Fruit fly (Drosophila melanogaster) ovary, adult (tissue): ENCODE data around the gene CG7781.
A peak's percentile ranks its signal among the peaks of the same experiment; 100 is the strongest.

ENCODE experiments used
- CG17801 ChIP-seq: fragments of 200-800 bp; optimal IDR thresholded peaks from 2 replicates; lab custom pipeline; 2019; ENCODE audit warnings: missing biosample characterization, mild to moderate bottlenecking, missing genetic modification characterization, moderate library complexity; ENCODE audit not compliant: partially characterized antibody

Gene CG7781

DNA sequence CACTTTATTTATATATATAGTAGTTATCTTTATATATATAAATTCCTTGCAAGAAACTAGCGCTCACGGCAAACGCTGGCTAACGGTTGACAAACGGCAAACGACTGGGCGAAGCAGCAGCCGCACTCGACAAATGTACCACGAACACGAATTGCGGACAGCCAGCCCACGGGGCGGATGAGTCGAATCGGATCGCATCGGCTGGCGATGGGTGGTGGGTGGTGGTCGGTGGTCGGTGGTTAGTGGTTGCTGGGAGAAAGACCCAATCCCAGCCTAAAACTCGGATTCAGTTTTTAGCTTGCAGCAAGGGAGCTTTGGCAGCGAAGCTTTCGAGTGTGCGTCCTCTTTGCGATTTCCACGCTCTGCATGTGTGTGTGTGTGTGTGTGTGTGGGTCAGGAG, at the start of gene CG7781:
CG7781 (minus strand) TSS at position 260 of the 400 bp plus-strand sequence.
- TF ChIP-seq CG17801 (GFP tag; lab: Kevin White, UChicago), result no peak

dm6 chr2L:8374235-8374634, 49.0 kb upstream of the CG7781 start, which contains the start of gene Wdr82:
Wdr82 (plus strand) TSS chr2L:8374461.
- peak; percentile 12 for TF ChIP-seq CG17801 (GFP tag; lab: Kevin White, UChicago)

DNA sequence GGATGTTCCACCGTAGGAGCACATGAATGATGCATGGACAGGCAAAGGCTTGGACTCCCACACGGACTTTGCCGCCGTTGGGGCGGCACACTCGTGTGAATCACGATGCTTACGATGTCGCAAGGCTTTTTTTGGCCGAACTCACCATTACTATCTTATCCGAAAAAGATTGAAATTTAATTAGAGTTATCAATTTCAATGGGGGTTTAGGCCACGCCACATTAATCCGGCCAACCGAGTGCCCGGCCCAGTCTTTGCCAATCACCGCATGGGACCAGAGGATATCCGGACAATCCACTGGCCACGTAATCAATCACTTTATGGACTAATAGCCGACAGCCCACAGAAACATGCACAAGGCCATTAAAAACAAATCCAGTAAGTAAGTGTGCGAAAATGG, 47.0 kb upstream of the CG7781 start:
- TF ChIP-seq CG17801 (GFP tag; lab: Kevin White, UChicago), result no peak

DNA sequence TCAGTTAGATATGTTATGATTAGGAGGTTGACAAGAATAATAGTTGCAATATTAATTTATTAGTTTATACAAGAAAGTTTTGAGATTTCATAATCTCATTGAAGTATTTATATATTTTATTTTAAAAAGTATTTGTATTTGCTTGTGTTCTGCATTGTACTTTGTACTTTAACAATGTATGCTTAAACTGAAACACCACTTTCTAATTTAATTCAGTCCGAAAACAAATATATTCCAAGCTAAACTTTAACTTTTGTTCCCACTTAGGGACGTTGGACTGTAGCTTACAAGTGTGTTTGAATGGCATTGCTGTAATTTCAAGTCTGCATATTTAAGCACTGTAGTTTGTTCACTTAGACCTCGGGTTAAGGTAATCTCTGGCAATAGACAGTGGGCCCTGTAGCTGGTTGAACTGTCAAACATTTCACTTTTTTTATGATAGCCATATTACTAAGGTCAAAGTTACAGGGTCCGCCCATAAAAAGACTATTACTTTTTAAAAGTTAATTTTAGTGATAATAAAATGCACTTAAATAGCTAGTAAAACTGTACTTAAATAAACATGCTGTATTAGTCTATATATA, 46.2 kb upstream of the CG7781 start:
- peak; percentile 49 for TF ChIP-seq CG17801 (GFP tag; lab: Kevin White, UChicago)

DNA sequence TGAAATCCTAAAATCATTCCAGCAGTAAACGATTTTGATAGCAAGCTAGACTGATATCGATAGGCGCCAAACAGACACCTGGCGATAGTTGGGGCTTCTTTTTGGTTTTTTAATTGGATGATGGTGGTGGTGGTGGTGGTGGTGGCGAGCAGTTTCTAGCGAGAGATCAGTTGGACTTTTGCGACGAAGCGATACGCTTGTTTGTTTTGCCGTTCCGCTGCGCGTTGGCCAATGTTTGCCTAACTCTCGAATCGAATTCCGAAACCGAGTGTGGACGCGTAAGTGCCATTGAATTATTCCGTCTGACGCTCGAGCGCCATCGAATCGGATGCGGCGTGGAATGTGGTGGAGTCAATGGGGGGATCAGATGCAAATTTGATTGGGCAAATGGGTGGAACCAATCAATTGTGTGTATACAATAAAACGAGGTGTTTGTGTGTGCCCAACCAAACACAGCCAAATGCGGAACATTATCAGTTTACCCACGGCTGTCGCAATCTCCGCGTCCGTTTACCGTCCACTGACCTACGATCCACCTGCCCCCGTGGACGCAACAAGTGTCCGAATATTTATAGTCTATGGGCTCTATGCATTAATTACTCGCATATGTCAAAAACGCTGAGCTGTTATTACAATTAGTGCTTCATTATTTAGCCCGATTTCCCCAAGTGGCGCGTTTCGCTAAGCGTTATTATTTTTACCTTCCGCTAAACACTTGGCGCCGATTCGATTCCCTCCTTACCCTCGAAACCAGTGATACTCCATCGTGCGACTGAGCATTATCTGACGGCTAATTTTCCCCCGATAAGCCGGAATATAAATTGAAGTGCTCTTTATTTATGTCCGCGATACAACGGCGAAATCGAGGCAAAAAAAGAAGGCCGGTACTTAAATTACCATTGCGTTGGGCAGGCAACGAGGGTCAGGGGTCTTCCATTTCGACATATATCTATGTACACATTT, 45.4 kb upstream of the CG7781 start, which contains the start of gene CG17292:
CG17292 (plus strand) TSS at position 91 of the 963 bp plus-strand sequence.
- peak; percentile 80 for TF ChIP-seq CG17801 (GFP tag; lab: Kevin White, UChicago)

- peak; percentile 32 for TF ChIP-seq CG17801 (GFP tag; lab: Kevin White, UChicago)
Observed at dm6 chr2L:8365701-8366643, 40.8 kb upstream of the CG7781 start, which contains the start of gene Pp2A-29B. Pp2A-29B (plus strand) TSS chr2L:8366038.

- peak; percentile 53 for TF ChIP-seq CG17801 (GFP tag; lab: Kevin White, UChicago)
Observed at dm6 chr2L:8364006-8364956, 39.1 kb upstream of the CG7781 start, which contains the start of the genes RpS13 and CSN8. RpS13 (minus strand) TSS chr2L:8364662. CSN8 (plus strand) TSS chr2L:8364855.

DNA sequence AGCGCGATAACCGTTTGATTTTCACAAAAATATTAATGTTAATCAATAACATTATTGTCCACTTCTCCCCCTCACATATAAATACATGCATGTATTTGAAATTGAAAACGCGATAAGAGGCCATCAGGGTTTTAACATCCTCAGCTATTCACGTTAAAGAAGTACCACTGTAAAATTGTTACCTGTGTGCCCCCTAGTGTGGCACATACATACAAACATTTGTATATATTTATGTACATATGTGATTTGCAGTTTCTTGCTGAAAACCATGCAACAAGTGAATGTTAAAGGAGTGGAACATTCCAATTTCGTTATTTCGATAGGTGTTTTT, 37.7 kb upstream of the CG7781 start:
- no peak for TF ChIP-seq CG17801 (GFP tag; lab: Kevin White, UChicago)

- TF ChIP-seq CG17801 (GFP tag; lab: Kevin White, UChicago), result peak; percentile 63
Observed at dm6 chr2L:8362273-8362954, 37.2 kb upstream of the CG7781 start, which contains the start of gene CG7627. CG7627 (minus strand) TSS chr2L:8362469.

- peak; percentile 89 for TF ChIP-seq CG17801 (GFP tag; lab: Kevin White, UChicago)
Observed at dm6 chr2L:8361204-8361952, 36.2 kb upstream of the CG7781 start.

DNA sequence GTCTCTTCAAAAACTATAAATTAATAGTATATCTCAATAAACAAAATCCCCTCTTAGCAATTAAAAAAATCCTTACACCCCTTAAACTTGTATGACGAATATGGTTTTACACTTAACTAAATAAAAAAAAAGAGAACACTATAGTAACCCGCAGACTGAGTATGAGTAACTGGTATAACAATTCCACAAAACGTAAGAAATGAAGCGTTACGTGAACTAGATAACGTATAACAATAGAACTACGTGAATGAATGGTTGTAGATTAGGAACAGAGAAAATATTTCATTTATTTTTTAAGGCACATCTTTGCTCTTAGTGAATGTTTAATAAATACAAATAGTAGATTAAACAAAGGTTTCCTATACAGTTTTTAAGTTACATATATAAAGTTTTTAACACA, 30.2 kb upstream of the CG7781 start:
- no peak for TF ChIP-seq CG17801 (GFP tag; lab: Kevin White, UChicago)

DNA sequence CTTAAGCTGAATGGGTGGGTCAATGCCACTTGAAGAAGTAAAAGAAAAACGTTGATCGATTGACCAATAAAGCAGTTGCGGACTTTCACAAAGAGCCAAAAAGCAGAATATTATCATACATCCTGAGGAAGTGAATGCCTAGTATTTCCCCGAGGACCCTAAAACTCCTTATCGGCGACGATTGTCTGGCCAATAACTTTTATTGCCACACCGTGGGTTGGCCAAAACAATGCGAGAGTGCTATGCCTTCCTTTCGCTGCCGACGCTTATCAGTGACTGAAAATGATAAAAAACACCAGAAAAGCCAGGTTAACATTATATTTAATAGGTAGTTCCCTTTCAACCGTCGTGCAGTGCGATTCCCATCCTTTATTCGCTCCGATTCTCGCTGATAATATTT, 26.7 kb upstream of the CG7781 start, which contains the start of gene Mur29B:
Mur29B (plus strand) TSS at position 324 of the 400 bp plus-strand sequence.
- no peak for TF ChIP-seq CG17801 (GFP tag; lab: Kevin White, UChicago)
